Worm (Caenorhabditis elegans): Measurements from ENCODE around the gene unc-7.

- TF ChIP-seq ZK546.5 (tag; optimal IDR thresholded peaks at IDR 0.05), result no peak
- no peak for TF ChIP-seq F13H6.1 (tag; optimal IDR thresholded peaks at IDR 0.05)
- TF ChIP-seq fos-1 (tag; optimal IDR thresholded peaks at IDR 0.05), result no peak
- TF ChIP-seq lin-11 (tag; optimal IDR thresholded peaks at IDR 0.05), result no peak
- TF ChIP-seq zag-1 (tag; optimal IDR thresholded peaks at IDR 0.05), result no peak
- TF ChIP-seq nhr-77 (tag; optimal IDR thresholded peaks at IDR 0.05), result no peak
- no peak for TF ChIP-seq ztf-4 (tag; optimal IDR thresholded peaks at IDR 0.05)
- TF ChIP-seq nhr-12 (tag; optimal IDR thresholded peaks at IDR 0.05), result no peak
- TF ChIP-seq skn-1 (tag; optimal IDR thresholded peaks at IDR 0.05), result no peak
- TF ChIP-seq lin-13 (GFP tag; optimal IDR thresholded peaks at IDR 0.05), result no peak
- no peak for TF ChIP-seq lsy-2 (tag; optimal IDR thresholded peaks at IDR 0.05)
- no peak for TF ChIP-seq nhr-237 (tag; optimal IDR thresholded peaks at IDR 0.05)
- no peak for TF ChIP-seq crh-2 (tag; optimal IDR thresholded peaks at IDR 0.05)
- TF ChIP-seq egl-27 (tag; optimal IDR thresholded peaks at IDR 0.05), result no peak
Observed at ce11 chrX:15133180-15133579, 14.4 kb downstream of the unc-7 start.
